Fruit fly (Drosophila melanogaster): ENCODE measurements around the gene cad.

Gene cad

DNA sequence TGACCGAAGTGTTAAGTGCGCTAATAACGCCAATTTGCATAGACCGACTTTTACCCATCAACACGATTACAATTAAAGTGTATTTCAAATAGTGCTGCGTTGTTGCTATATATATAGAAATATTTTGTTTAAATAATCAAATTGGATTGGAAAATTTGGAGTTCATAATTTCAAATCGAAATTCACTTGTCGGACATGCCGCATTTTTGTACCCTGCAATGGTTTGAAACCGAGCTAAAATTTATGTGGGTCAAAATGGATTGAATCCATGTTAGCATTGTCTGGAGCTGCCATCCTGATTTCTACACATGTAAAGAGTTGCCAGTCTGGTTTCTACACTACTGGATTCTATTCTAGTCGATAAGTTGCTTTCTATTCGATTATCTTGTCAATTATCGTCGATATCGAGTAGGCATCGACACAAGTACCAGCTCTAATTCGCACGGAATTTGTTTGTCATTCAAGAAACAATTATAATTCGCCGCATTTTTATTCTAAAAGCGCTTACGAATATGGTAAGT, 16.8 kb downstream of the cad start, which contains the start of gene Pomp (continued):
- TF ChIP-seq Trl (optimal IDR thresholded peaks at IDR 0.05) (no peak), Trl (GFP tag; optimal IDR thresholded peaks at IDR 0.05) (peak; percentile 67), CrebB (tag; optimal IDR thresholded peaks at IDR 0.05) (peak; percentile 69), CG6791 (GFP tag; IDR thresholded peaks at IDR 0.05; ENCODE audit: partially characterized antibody) (peak; percentile 53; the same call in 2 of the 3 replicates), salm (tag; optimal IDR thresholded peaks at IDR 0.05) (peak; percentile 73), Bgb (GFP tag; IDR thresholded peaks at IDR 0.05; ENCODE audit: partially characterized antibody) (peak; percentile 71; the same call in 1 of the 2 replicates), CG4854 (GFP tag; optimal IDR thresholded peaks at IDR 0.05) (peak; percentile 45), hbn (GFP tag; IDR thresholded peaks at IDR 0.05; ENCODE audit: partially characterized antibody) (no peak; the same call in 1 of the 2 replicates), CG15514 (GFP tag; optimal IDR thresholded peaks at IDR 0.05) (peak; percentile 88), CoRest (tag; optimal IDR thresholded peaks at IDR 0.05) (peak; percentile 77), caup (GFP tag; optimal IDR thresholded peaks at IDR 0.05; ENCODE audit: severe bottlenecking) (peak; percentile 79), CG11247 (GFP tag; IDR thresholded peaks at IDR 0.05) (peak; percentile 89), Pdp1 (GFP tag; optimal IDR thresholded peaks at IDR 0.05) (peak; percentile 58 to 64), CG18599 (GFP tag; optimal IDR thresholded peaks at IDR 0.05) (peak; percentile 92), CG17186 (GFP tag; optimal IDR thresholded peaks at IDR 0.05) (peak; percentile 60), CG32532 (GFP tag; IDR thresholded peaks at IDR 0.05) (peak; percentile 92), maf-S (GFP tag; optimal IDR thresholded peaks at IDR 0.05) (peak; percentile 62), ems (GFP tag; optimal IDR thresholded peaks at IDR 0.05) (peak; percentile 53), nmo (GFP tag; optimal IDR thresholded peaks at IDR 0.05) (peak; percentile 89), Hsf (GFP tag; optimal IDR thresholded peaks at IDR 0.05) (peak; percentile 77), abd-A (tag; optimal IDR thresholded peaks at IDR 0.05) (no peak), emc (GFP tag; optimal IDR thresholded peaks at IDR 0.05) (peak; percentile 19), seq (GFP tag; IDR thresholded peaks at IDR 0.05) (peak; percentile 74), Spps (tag; optimal IDR thresholded peaks at IDR 0.05) (peak; percentile 73), CG31365 (tag; optimal IDR thresholded peaks at IDR 0.05) (peak; percentile 59), odd (GFP tag; optimal IDR thresholded peaks at IDR 0.05) (peak; percentile 3), otp (GFP tag; IDR thresholded peaks at IDR 0.05) (peak; percentile 86), ssp (GFP tag; IDR thresholded peaks at IDR 0.05) (peak; percentile 77), dmrt11E (tag; optimal IDR thresholded peaks at IDR 0.05) (peak; percentile 80), CG4820 (GFP tag; optimal IDR thresholded peaks at IDR 0.05) (peak; percentile 78), prd (optimal IDR thresholded peaks at IDR 0.05) (no peak), prd (GFP tag; IDR thresholded peaks at IDR 0.05) (peak; percentile 92), Ravus (GFP tag; IDR thresholded peaks at IDR 0.05) (peak; percentile 31), CG31388 (GFP tag; optimal IDR thresholded peaks at IDR 0.05) (no peak), usp (GFP tag; optimal IDR thresholded peaks at IDR 0.05) (no peak), HLH54F (GFP tag; optimal IDR thresholded peaks at IDR 0.05) (peak; percentile 62), gcm2 (GFP tag; optimal IDR thresholded peaks at IDR 0.05) (peak; percentile 63), Opbp (GFP tag; IDR thresholded peaks at IDR 0.05; ENCODE audit: partially characterized antibody) (peak; percentile 53; the same call in 1 of the 3 replicates), vnd (GFP tag; IDR thresholded peaks at IDR 0.05; ENCODE audit: partially characterized antibody) (no peak), hb (GFP tag; IDR thresholded peaks at IDR 0.05; ENCODE audit: partially characterized antibody) (peak; percentile 63; the same call in 2 of the 3 replicates), CG12744 (GFP tag; optimal IDR thresholded peaks at IDR 0.05) (no peak), HmgZ (tag; optimal IDR thresholded peaks at IDR 0.05) (peak; percentile 90), TFAM (GFP tag; optimal IDR thresholded peaks at IDR 0.05) (peak; percentile 41), CG5245 (GFP tag; optimal IDR thresholded peaks at IDR 0.05) (peak; percentile 86), CG32772 (GFP tag; IDR thresholded peaks at IDR 0.05) (peak; percentile 76), bab2 (GFP tag; optimal IDR thresholded peaks at IDR 0.05) (peak; percentile 64), CG5180 (GFP tag; optimal IDR thresholded peaks at IDR 0.05) (peak; percentile 53), gsb-n (tag; optimal IDR thresholded peaks at IDR 0.05) (peak; percentile 80), CG15011 (GFP tag; optimal IDR thresholded peaks at IDR 0.05) (peak; percentile 80), CG9437 (GFP tag; optimal IDR thresholded peaks at IDR 0.05) (peak; percentile 56)

All from whole organism, embryonic.